Fruit fly (Drosophila melanogaster): ENCODE measurements around the gene CG4854.
A peak's percentile ranks its signal among the peaks of the same experiment; 100 is the strongest.

CG4854 gene

DNA sequence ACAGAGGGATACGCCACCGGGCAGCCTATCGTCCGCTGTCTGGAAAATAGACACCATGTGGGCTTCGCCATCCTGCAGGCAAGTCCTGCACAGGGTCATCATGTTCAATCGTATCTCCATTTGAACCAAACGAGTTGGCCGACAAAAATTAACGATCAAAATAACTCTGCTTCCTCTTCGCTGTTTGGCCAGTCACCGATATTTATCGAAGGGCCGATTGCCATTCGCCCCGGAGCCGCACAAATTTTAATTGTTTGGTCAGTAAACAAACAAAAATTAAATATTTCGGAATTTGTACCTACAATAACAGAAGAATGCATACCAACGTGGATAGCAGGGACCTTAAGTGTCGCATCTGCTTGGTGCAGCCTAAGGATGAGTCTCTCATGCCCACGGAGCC lies at the start of gene CG4854, which contains the start of gene CG4424:
TSS of gene CG4854 (plus strand) at position 218 of the 400 bp plus-strand sequence.
TSS of gene CG4424 (minus strand) at position 200 of the 400 bp plus-strand sequence.
- TF ChIP-seq Dll (optimal IDR thresholded peaks at IDR 0.05) (no peak), pan (optimal IDR thresholded peaks at IDR 0.05) (no peak), usp (GFP tag; optimal IDR thresholded peaks at IDR 0.05) (no peak), EcR (GFP tag; optimal IDR thresholded peaks at IDR 0.05) (no peak), psq (optimal IDR thresholded peaks at IDR 0.05) (no peak), CG8478 (optimal IDR thresholded peaks at IDR 0.05) (no peak)

DNA sequence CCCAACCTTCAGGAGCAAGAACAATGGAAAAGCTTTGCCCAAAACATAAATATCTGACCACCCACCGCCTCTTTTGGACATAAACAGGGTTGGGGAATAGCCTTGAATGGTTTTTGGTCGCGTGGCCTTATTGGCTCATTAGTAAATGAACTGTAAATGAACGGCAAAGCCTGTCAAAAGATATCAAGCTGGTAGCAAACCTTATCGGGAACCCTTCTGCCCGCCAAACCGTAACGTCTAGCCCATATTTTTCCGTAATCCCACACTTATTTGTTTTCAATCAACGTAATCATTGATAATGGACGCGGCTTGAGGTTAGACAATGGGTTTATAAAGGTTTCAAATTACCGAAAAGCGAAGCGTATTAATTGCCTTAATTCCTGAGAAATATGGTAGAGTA lies 42.5 kb upstream of the CG4854 start:
- TF ChIP-seq psq (optimal IDR thresholded peaks at IDR 0.05) (no peak), EcR (GFP tag; optimal IDR thresholded peaks at IDR 0.05) (no peak), CG8478 (optimal IDR thresholded peaks at IDR 0.05) (no peak), pan (optimal IDR thresholded peaks at IDR 0.05) (no peak)

DNA sequence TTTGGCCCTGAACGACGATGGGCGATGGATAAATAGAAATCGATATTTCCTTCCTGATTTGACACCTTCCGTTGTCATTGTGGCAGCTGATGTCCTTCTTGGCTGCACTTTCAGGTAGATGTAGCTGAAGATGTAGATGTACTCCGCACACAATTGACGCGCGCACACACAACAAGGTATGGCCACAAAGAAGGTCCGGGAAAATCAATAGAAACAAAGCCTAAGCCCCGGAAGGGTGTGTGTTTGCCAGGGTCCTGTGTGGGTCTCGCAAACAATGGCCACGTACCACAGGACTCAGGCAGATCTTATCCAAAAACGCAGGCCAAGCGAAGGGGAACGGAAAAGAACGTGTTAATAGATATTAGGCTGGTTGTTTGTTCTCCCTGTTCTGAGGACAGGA lies 32.5 kb upstream of the CG4854 start:
- TF ChIP-seq pan (optimal IDR thresholded peaks at IDR 0.05) (no peak), Dll (optimal IDR thresholded peaks at IDR 0.05) (no peak), EcR (GFP tag; optimal IDR thresholded peaks at IDR 0.05) (no peak), usp (GFP tag; optimal IDR thresholded peaks at IDR 0.05) (no peak), CG8478 (optimal IDR thresholded peaks at IDR 0.05) (no peak), psq (optimal IDR thresholded peaks at IDR 0.05) (no peak)

DNA sequence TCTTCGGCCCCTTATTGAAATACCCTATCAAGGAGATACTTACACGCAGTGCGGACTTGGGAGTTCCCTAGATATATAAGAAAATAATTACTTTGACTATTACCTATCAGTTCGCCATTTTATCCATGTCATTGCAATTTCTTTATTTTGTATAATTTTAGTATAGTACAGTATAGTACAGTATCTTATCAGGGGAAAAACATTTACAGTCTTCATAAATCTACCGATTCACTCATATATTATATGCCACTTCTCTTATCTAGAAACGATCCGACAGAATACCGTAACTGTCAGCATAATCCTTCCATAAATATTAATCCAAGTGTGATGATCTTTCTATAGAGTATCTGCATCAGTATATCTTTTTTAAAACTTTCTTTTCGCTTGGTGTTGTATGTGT lies 31.4 kb upstream of the CG4854 start:
- TF ChIP-seq EcR (GFP tag; optimal IDR thresholded peaks at IDR 0.05) = no peak
- TF ChIP-seq pan (optimal IDR thresholded peaks at IDR 0.05) = no peak
- no peak for TF ChIP-seq psq (optimal IDR thresholded peaks at IDR 0.05)
- no peak for TF ChIP-seq Dll (optimal IDR thresholded peaks at IDR 0.05)
- TF ChIP-seq usp (GFP tag; optimal IDR thresholded peaks at IDR 0.05) = no peak
- no peak for TF ChIP-seq CG8478 (optimal IDR thresholded peaks at IDR 0.05)

DNA sequence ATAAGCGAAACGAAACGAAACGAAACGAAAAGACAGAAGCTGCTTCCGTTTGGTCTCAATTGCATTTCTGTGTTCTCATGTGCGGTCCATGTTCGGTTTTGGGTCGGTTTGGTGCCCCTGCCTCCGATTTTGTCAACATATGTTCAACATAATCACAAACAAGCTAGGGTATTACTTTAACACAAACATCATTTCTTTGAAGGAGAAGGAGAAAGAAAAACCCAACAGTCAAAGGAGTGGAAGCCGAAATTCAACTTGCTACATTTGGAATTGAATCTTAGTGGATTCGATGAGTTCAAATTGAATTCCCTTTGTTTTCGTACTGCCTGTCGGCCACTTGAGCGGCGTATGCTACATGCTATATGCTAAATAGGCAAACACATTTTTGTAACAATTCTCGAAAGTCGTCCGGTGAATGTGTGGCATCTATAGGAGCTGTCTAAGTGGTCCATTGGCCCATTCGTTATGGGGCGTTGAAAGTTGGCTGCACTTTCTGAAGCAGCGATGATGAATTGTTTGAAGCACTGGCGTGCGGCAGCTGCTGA lies 30.3 kb upstream of the CG4854 start:
- TF ChIP-seq usp (GFP tag; optimal IDR thresholded peaks at IDR 0.05) (no peak), pan (optimal IDR thresholded peaks at IDR 0.05) (no peak), psq (optimal IDR thresholded peaks at IDR 0.05) (no peak), Dll (optimal IDR thresholded peaks at IDR 0.05) (no peak), CG8478 (optimal IDR thresholded peaks at IDR 0.05) (no peak), EcR (GFP tag; optimal IDR thresholded peaks at IDR 0.05) (no peak)

DNA sequence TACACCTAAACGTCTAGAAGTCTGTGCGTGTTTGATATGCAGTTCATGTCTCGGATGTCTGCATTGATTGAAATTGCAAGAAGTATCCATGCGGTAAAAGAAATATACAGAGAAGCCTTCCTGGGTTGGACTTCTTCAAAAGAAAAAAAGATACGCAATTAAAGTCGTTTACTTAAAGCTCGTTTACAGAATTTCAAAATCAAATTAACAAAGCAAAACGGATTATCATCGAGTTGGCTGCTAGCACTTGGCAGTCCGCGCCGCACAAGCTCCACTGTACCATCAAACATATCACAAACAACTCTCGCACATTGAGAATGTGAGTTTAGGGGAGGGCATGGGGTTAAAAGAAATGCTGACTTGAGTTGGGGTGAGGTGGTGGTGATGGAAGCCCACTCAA lies 29.4 kb upstream of the CG4854 start:
- no peak for TF ChIP-seq Dll (optimal IDR thresholded peaks at IDR 0.05)
- TF ChIP-seq usp (GFP tag; optimal IDR thresholded peaks at IDR 0.05) = no peak
- TF ChIP-seq CG8478 (optimal IDR thresholded peaks at IDR 0.05) = no peak
- TF ChIP-seq psq (optimal IDR thresholded peaks at IDR 0.05) = no peak
- TF ChIP-seq EcR (GFP tag; optimal IDR thresholded peaks at IDR 0.05) = no peak

DNA sequence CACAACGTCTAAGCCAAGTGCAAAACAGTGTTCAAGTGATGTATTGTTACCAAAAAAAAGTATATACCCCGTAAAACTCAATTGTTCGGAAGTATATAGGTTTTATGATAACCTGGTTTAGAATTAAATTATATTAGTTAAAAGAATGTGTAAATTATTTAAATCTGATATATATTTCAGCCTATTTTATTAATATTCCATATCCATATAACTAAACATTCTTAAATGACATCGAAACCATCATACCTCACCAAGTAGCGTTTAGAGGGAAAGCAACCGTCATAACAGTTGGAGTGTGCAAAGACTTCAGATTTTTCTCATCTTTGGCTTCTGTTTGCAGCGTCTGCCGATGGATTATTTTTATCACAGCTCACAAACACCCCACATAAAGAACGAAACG lies 28.4 kb upstream of the CG4854 start:
- peak; percentile 76 for TF ChIP-seq pan (optimal IDR thresholded peaks at IDR 0.05)
- TF ChIP-seq usp (GFP tag; optimal IDR thresholded peaks at IDR 0.05) = no peak

DNA sequence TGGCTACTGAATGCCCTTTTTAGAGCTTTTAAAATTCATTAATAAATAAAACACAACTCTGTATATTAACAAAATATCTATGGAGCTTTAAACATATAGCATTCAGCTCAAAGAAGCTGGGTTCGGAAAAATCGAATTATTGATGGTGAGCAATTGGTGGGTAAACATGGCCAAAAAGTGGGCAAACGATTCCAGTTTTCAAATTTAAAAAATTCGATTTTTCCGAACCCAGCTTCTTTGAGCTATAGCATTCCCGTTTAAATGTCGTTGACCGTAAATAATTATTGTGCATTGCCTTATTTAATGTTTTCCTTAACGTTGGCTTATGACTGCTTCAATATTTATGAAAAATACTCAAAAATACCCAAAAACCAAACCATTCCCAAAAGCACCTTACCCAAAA lies 26.3 kb upstream of the CG4854 start:
- TF ChIP-seq Dll (optimal IDR thresholded peaks at IDR 0.05) = no peak
- no peak for TF ChIP-seq usp (GFP tag; optimal IDR thresholded peaks at IDR 0.05)
- no peak for TF ChIP-seq EcR (GFP tag; optimal IDR thresholded peaks at IDR 0.05)
- no peak for TF ChIP-seq pan (optimal IDR thresholded peaks at IDR 0.05)
- no peak for TF ChIP-seq CG8478 (optimal IDR thresholded peaks at IDR 0.05)
- no peak for TF ChIP-seq psq (optimal IDR thresholded peaks at IDR 0.05)

DNA sequence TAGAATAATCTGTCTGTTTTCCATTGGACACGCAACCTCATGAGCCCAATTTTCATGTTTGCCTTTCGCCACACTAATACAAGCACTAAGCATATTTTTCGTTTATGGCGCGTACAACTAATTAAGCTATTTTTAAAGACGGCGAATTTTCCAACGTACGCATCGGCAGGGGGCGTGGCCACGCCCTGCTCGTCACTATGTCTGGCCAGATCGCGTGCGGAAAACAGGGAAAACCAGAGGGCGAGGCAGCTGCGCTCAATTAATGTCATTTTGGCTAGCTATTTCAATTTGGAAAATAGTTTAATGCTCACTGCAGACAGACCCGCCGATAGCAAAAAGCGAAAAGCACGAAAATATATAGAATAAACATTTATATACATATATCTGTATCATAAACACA lies 23.2 kb upstream of the CG4854 start:
- no peak for TF ChIP-seq usp (GFP tag; optimal IDR thresholded peaks at IDR 0.05)
- no peak for TF ChIP-seq pan (optimal IDR thresholded peaks at IDR 0.05)
- no peak for TF ChIP-seq psq (optimal IDR thresholded peaks at IDR 0.05)
- TF ChIP-seq CG8478 (optimal IDR thresholded peaks at IDR 0.05) = no peak
- no peak for TF ChIP-seq Dll (optimal IDR thresholded peaks at IDR 0.05)
- no peak for TF ChIP-seq EcR (GFP tag; optimal IDR thresholded peaks at IDR 0.05)

DNA sequence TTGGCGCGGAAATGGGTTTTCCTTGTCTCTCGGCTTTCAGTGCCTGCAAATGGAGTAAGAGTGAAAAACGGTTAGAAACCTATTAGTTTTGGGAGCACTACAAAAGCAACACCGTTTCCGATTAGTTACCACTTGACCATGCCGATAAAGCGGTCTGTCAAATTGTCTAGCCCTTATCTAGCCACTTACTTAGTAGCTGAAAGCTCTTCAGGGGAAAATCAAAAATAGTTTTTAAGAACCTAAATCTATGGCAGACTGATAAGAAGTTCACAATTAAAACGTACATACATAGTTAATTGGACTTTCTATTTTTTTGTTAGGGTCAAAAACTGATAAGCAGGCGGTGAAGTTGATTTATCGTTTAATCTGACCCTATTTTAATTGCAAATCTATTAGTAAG lies 21.2 kb upstream of the CG4854 start:
- TF ChIP-seq EcR (GFP tag; optimal IDR thresholded peaks at IDR 0.05) (no peak), Dll (optimal IDR thresholded peaks at IDR 0.05) (no peak), CG8478 (optimal IDR thresholded peaks at IDR 0.05) (no peak), pan (optimal IDR thresholded peaks at IDR 0.05) (no peak), usp (GFP tag; optimal IDR thresholded peaks at IDR 0.05) (no peak), psq (optimal IDR thresholded peaks at IDR 0.05) (no peak)

DNA sequence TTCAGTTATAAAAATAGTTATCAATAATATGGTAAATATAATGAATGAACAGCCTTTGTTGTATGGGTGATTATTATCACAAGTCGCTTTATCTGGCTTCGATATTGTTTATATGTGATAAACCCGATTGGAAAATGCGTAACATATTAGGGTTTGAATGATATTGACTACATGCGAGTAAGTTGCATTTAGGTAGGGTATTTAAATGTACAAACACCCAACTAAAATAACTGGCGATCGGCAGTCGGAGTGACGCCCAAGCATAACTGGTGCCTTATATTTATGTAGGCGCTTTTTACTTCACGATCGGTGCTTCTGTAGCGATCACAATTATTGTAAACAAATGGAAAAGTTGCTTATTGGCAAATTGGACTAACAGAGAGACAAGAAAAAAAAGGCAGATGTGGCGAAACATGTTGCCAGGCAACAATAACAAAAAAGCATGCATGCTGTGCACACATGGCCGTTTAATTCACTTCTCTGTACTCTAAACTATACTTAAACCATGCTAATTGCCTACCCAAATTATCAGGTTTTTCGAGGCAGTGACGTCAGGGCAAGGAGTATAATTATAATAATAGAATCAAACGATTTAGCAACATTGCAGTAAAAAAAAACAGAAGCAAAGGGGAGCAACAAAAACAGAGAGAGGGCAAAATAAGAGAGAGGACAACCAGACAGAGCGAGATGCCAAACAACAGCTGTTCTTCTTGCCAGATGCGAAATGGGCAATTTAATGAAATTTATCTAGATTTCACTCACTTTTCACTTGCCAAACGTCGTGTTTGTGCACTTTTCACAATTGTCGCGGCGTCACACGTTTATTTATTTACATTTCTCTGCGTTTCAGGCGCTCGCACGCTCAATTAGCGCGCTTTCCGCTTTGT lies 20.2 kb upstream of the CG4854 start:
- TF ChIP-seq psq (optimal IDR thresholded peaks at IDR 0.05) (no peak), EcR (GFP tag; optimal IDR thresholded peaks at IDR 0.05) (no peak), Dll (optimal IDR thresholded peaks at IDR 0.05) (no peak), CG8478 (optimal IDR thresholded peaks at IDR 0.05) (no peak), usp (GFP tag; optimal IDR thresholded peaks at IDR 0.05) (no peak), pan (optimal IDR thresholded peaks at IDR 0.05) (no peak)

DNA sequence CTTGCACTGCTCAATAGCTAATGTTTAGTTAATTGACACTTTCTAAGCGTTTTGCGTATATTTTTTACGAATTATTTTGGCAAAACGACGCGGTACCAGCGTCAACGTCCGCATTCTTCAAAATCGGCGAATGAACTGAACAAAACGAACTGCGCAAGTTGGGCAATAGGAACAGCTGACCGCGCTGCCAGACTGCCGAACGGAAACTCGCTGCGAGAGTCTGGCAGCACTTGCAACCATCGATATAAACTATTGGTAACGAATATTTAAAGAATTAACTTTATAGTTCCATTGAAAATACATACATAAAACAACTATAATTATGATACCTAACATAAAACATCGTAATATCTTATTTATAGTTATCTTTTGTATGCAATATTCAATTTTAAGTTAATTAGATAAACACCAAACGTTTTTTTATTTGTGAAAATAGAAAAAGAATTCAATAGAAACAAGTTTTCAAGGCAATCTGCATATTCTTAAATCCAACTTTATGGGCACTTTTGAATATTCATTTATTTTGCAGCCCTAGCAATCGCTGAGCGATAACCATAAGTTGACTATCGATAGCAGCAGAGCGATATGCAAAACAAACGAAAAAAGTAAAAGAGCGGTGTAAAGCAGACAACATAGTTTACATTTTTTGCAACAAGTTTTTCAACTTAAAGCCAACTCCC lies 19.3 kb upstream of the CG4854 start, which contains the start of the genes Hs6st and MED25:
TSS of gene Hs6st (minus strand) at position 141 of the 680 bp plus-strand sequence.
TSS of gene MED25 (plus strand) at position 576 of the 680 bp plus-strand sequence.
- TF ChIP-seq psq (optimal IDR thresholded peaks at IDR 0.05) (peak; percentile 48), usp (GFP tag; optimal IDR thresholded peaks at IDR 0.05) (no peak)

All from whole organism.